Fruit fly (Drosophila melanogaster): ENCODE data around the gene CG34447.

DNA sequence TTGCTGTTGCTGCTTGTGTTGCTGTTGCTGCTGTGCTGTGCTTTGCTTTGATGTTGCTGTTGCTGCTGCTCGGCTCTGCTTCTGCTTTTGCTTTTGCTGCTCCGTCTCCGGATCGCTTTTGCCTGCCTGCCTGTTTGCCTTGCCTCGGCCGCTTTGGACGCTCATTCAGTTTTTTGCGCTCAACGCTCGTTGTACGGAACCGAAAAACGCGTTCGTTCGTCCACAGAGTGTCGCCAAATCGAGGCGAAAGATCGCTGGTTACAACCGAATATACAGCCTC lies 8.3 kb upstream of the CG34447 start, which contains the start of gene dpp:
- no peak for TF ChIP-seq CG8319 (GFP tag; optimal IDR thresholded peaks at IDR 0.05)
- no peak for TF ChIP-seq OdsH (GFP tag; optimal IDR thresholded peaks at IDR 0.05)
- peak; percentile 36 for TF ChIP-seq CG3919 (GFP tag; optimal IDR thresholded peaks at IDR 0.05)
- no peak for TF ChIP-seq salr (GFP tag; optimal IDR thresholded peaks at IDR 0.05)
- no peak for TF ChIP-seq vri (GFP tag; optimal IDR thresholded peaks at IDR 0.05)
- TF ChIP-seq spab (GFP tag; optimal IDR thresholded peaks at IDR 0.05), result no peak
- TF ChIP-seq Hr39 (GFP tag; optimal IDR thresholded peaks at IDR 0.05), result no peak
- no peak for TF ChIP-seq achi (GFP tag; optimal IDR thresholded peaks at IDR 0.05)
- TF ChIP-seq acj6 (GFP tag; optimal IDR thresholded peaks at IDR 0.05), result no peak
- no peak for TF ChIP-seq Lpt (GFP tag; optimal IDR thresholded peaks at IDR 0.05)
- no peak for TF ChIP-seq CG6808 (GFP tag; optimal IDR thresholded peaks at IDR 0.05)
- TF ChIP-seq CG6854 (GFP tag; optimal IDR thresholded peaks at IDR 0.05), result no peak
- no peak for TF ChIP-seq Eip78C (GFP tag)
- no peak for TF ChIP-seq CG32006 (GFP tag; optimal IDR thresholded peaks at IDR 0.05)
